Worm (Caenorhabditis elegans) whole organism, L4/young adult: ENCODE results near the gene F11C1.1.
A peak's percentile ranks its signal among the peaks of the same experiment; 100 is the strongest.

Source experiments
- W03F9.2 ChIP-seq: fragments of 150-350 bp; optimal IDR thresholded peaks from 2 replicates; lab custom pipeline; 2014; ENCODE audit warnings: missing biosample characterization, missing genetic modification characterization
- dao-5 ChIP-seq: sonication (generic microtip); optimal IDR thresholded peaks from 2 replicates; lab custom pipeline; 2016; ENCODE audit warnings: missing genotype, missing genetic modification characterization, moderate library complexity, missing compliant biosample characterization
- him-1 ChIP-seq: sonication (generic microtip); optimal IDR thresholded peaks from 2 replicates; lab custom pipeline; 2016; ENCODE audit warnings: missing genotype, missing genetic modification reagents, missing genetic modification characterization, missing compliant biosample characterization

F11C1.1 gene

DNA sequence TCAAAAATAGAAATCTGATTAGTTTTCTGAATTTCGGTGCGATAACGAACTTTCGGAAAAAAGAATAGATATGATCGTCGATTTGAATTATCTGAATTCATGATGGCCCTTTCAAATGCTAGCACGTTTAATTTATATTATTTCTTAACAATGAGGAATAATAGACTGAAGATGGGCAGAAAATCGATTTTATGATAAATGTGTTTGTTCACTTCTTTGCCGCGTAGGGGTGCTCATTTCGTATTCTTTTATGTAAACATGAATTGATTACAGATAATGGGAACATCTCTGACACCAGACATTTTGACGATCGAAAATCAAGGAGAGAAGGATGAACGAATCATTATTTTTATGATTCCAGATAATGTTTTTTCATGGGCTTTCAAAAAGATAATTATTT, 12.9 kb downstream of the F11C1.1 start, which contains the start of gene F11C1.9:
TSS of gene F11C1.9 (minus strand) at position 101 of the 400 bp plus-strand sequence.
- TF ChIP-seq W03F9.2, result no peak
- TF ChIP-seq him-1 (tag; lab: Kevin White, UChicago), result no peak
- TF ChIP-seq dao-5 (tag; lab: Kevin White, UChicago), result no peak

DNA sequence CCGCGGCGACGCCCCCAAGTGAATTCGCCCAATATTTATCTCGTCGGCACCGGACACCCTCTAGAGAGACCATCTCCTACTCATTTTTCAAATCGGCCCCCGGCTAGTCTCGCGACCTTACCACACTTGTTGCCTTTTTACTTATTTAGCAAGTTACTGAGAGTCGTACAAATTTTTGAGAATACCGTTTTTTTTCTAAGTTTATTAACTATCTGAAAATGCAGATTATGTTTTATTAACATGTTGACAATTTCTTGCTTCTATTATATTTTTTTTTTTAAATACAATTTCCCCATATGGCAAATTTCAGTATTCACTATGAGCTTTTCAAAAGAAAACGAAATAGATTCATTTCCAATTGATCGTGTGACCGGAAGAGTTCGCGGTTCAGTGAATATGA, 13.6 kb downstream of the F11C1.1 start, which contains the start of the genes F11C1.4 and F11C1.10:
TSS of gene F11C1.4 (plus strand) at position 301 of the 400 bp plus-strand sequence.
TSS of gene F11C1.10 (plus strand) at position 309 of the 400 bp plus-strand sequence.
- TF ChIP-seq dao-5 (tag; lab: Kevin White, UChicago) (no peak), W03F9.2 (no peak), him-1 (tag; lab: Kevin White, UChicago) (no peak)

DNA sequence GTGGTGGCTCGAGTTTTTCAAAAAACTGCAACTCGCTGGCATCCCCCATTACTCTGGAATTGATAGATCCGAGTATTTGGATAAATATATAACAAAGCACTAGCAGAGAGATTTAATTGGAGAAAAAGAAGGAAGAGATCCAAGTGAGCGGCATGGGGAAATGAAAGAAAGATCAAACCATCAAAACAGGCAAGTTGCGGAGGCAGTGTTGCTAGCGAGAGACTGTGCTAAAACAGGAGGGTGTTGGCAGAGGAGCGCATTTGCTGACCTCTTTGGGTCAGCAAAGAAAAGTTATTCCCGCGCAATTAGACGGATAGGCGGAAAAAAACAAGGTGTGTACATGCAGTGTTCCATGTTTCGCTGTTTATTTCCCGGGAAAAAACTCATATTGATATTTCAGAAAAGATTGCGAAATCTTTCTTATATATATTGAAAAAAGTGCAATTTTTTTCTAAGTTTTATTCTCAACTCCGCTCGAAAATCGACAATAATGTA, 14.7 kb downstream of the F11C1.1 start, which contains the start of gene ppk-3:
TSS of gene ppk-3 (minus strand) at position 51 of the 495 bp plus-strand sequence.
- TF ChIP-seq him-1 (tag; lab: Kevin White, UChicago) (no peak), W03F9.2 (peak; percentile 64), dao-5 (tag; lab: Kevin White, UChicago) (no peak)

DNA sequence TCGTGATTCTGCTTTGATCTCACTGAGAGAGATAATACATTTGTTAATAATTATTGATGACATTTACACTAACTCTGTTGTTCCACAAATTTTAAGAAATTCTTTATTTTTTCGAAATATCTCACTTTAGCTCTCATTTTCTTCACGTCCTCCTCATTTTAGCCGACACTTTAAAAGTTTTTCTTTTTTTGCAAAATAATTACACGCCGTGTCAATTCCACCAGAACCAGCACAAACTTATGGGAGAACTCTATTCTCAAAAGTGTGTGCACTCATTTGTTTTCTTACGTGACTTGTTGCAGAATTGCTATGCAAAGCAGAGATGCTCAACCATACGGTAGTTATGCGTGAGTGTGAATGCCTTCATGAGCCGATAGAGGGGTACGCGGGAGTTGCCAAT, 25.2 kb downstream of the F11C1.1 start, which contains the start of gene frpr-2:
TSS of gene frpr-2 (plus strand) at position 301 of the 400 bp plus-strand sequence.
- no peak for TF ChIP-seq him-1 (tag; lab: Kevin White, UChicago)
- TF ChIP-seq W03F9.2, result no peak
- no peak for TF ChIP-seq dao-5 (tag; lab: Kevin White, UChicago)

DNA sequence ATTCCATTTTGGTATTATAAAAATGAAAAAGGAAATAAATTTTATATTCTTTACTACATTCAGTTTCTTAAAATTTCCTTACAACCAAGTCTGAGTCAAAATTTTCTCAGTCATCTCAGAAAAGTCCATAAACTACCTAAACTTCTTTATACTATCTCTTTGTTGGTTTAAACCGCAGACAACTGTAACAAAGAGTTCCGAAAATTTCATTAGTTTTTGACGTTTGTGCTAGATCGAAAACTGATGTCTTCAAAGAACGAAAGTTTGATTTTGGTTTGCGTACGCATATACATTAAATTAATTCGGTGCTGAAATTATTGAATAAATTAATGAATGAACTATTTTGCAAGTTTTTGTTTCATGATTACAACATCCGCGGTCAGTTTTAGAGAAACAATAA, 31.5 kb downstream of the F11C1.1 start:
- no peak for TF ChIP-seq dao-5 (tag; lab: Kevin White, UChicago)
- no peak for TF ChIP-seq him-1 (tag; lab: Kevin White, UChicago)
- no peak for TF ChIP-seq W03F9.2

DNA sequence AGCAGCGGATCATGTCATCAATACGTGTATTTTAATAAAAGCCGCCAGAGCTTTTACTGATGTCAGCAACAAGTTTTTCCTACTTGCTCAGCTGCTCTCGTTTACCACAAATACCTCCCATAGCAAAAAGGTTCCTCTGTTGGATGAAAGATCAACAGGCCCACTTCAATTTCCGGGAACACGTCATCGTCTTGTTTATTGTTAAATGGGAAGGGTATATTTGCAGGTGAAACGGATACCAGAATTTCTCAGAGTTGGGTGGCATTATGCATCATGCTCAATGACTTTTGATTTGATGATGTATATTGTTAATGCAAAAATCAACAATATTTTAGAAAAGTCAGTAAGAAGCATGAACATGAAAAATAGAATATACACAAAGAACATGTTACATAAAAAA, 39.2 kb downstream of the F11C1.1 start:
- no peak for TF ChIP-seq dao-5 (tag; lab: Kevin White, UChicago)
- no peak for TF ChIP-seq him-1 (tag; lab: Kevin White, UChicago)
- TF ChIP-seq W03F9.2, result no peak

DNA sequence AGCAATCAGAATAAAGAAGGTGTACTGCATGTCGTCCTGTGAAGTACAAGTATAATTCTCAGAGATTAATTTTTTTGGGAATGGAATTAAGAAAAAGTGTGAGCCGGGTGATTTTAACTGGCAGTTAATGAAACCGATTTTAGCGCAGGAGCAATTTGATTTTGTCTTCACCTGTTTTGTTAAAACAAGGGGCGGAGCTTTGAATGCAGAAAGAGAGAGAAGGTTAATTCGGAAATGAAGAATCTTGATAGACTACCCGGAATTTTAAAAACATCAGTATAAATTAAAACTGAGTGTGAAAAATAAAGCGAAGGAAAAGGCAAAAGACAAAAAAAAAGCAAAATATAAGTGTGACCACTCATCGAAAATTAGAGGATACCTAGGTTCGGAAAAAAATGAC, 43.8 kb downstream of the F11C1.1 start, which contains the start of gene C05E7.3:
TSS of gene C05E7.3 (minus strand) at position 101 of the 400 bp plus-strand sequence.
- TF ChIP-seq dao-5 (tag; lab: Kevin White, UChicago) (no peak), him-1 (tag; lab: Kevin White, UChicago) (no peak), W03F9.2 (no peak)

DNA sequence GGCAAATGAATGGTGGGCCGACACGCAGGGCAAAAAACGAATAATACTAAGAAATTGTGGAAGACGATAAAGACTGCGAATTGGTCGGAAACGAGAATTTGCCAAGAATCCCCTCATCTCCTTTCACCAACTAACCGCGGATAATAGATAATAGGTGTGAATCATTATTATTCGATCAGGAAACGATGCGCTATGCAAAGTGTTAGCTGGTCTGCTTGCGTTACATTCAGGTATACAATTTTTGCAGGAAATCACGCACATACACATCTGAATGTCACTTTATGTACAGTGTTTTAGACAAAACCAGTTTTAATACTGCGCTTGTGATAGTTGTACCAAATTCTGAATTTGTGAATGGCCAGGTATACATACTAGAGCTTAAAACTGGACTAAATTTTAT, 45.7 kb downstream of the F11C1.1 start:
- no peak for TF ChIP-seq W03F9.2
- TF ChIP-seq dao-5 (tag; lab: Kevin White, UChicago), result no peak
- TF ChIP-seq him-1 (tag; lab: Kevin White, UChicago), result no peak

DNA sequence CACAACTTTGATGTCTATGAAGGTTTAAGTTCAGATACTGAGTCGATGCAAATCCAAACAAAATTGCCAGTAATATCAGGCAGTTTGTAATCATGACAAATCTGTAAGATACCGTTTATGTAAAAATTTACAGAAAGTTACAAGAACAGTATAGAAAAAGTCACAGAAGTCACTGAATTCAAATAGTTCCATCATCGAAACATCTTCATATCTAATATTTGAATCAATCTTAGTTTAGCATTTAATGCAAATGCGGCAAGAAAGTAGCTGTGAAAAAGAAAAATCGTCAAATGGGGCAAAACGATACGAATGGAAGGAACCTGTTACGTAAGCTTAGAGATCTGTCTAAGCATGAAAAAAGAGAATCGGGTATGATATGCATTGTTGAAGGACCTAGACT, 47.2 kb downstream of the F11C1.1 start, which contains the start of gene gmap-2:
TSS of gene gmap-2 (minus strand) at position 101 of the 400 bp plus-strand sequence.
- no peak for TF ChIP-seq dao-5 (tag; lab: Kevin White, UChicago)
- TF ChIP-seq him-1 (tag; lab: Kevin White, UChicago), result no peak
- TF ChIP-seq W03F9.2, result no peak

DNA sequence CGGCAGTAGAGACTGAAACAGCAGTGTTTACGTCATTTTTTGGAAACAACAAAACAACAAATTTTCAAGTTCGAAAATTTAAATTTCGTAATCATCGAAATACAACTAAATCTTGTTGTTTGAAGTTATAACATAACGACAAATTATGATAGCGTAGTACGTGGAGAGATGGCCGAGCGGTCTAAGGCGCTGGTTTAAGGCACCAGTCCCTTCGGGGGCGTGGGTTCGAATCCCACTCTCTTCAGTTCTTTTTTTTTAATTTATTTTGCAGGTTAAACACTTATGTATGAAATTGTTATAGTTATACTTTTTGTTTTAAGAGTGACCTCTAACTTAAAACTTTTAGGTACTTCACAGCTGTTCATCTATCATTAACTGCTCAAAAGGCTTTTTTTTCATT, 48.1 kb downstream of the F11C1.1 start:
- TF ChIP-seq dao-5 (tag; lab: Kevin White, UChicago), result no peak
- no peak for TF ChIP-seq him-1 (tag; lab: Kevin White, UChicago)
- no peak for TF ChIP-seq W03F9.2

DNA sequence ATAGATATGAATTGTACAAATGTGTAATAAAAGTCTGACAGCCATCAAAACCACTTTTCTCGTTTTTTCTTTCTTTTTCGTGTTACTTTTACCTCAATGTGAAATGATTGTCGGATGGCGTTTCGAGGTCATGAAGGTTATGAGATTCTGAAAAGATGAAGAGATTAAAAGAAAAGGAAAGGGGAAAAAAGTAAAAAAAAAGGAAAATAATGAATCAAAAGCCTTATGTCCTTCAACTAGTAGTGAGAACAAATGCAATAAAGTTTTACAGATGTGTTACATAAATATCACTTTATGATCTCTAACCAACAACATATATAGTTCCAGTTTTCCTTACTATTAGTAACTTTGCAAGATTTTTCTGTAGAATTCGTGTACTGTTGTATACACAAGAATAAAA, 49.6 kb downstream of the F11C1.1 start, which contains the start of gene gmap-3:
TSS of gene gmap-3 (minus strand) at position 148 of the 400 bp plus-strand sequence.
- TF ChIP-seq him-1 (tag; lab: Kevin White, UChicago), result no peak

DNA sequence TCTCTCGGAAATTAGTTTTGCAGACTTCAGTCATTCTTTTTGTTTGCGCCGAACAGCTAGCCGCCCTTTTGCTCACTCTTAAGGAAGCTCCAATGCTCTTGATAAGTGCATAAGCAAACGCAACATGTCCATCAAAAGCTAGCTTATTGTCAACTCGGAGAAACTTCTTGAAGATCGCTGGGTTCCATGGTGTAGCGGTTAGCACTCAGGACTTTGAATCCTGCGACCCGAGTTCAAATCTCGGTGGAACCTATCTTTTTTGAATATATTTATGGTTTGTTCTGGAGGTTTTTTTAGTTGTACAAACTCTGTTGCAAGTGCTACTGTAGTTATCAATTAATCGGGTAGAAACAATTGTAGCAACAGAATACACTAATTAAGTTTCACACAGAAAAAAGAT, 52.9 kb downstream of the F11C1.1 start:
- no peak for TF ChIP-seq dao-5 (tag; lab: Kevin White, UChicago)
- no peak for TF ChIP-seq W03F9.2
- no peak for TF ChIP-seq him-1 (tag; lab: Kevin White, UChicago)
